Worm (Caenorhabditis elegans): ENCODE data around the gene F53F4.12.

Gene F53F4.12

DNA sequence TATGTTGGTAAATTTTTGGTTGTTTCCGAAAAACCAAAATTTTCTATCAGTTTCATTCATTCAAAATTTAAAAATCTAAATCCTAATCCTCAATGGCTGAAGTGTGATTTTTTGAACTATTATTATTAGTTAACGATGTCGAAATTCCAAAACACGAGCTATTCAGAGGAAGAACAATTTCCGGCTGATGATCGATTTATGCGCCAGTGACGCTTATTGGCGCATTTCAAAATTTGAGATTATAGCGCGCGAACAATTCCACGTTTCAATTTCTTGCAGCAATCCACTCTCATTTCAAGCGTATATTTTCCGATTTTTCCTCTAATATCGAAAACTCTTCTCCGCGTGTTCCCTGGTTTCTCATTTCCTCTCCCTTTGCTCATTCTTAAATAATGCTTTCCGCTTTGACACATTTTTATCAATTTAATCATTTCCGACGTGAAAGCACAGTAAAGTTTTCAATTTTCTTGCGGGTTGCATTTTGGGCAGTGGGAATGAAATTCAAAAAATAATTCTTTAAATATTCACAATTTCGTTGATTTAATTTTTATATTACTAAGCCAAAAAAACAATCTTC lies 38.6 kb downstream of the F53F4.12 start:
- TF ChIP-seq unc-130 (tag; optimal IDR thresholded peaks at IDR 0.05) (no peak), hlh-17 (GFP tag; optimal IDR thresholded peaks at IDR 0.05; ENCODE audit: borderline replicate concordance) (no peak), dsc-1 (tag; optimal IDR thresholded peaks at IDR 0.05) (no peak), nhr-237 (tag; optimal IDR thresholded peaks at IDR 0.05) (no peak), ceh-82 (tag; optimal IDR thresholded peaks at IDR 0.05) (no peak), nhr-11 (tag; optimal IDR thresholded peaks at IDR 0.05) (no peak), pag-3 (tag; optimal IDR thresholded peaks at IDR 0.05; ENCODE audit: borderline replicate concordance, insufficient read depth) (no peak), hpl-2 (GFP tag; optimal IDR thresholded peaks at IDR 0.05) (no peak), sox-4 (tag; optimal IDR thresholded peaks at IDR 0.05) (no peak), C34B4.2 (tag; optimal IDR thresholded peaks at IDR 0.05) (no peak), nhr-47 (tag; optimal IDR thresholded peaks at IDR 0.05) (peak; percentile 43), aha-1 (tag; optimal IDR thresholded peaks at IDR 0.05) (no peak), nhr-77 (tag; optimal IDR thresholded peaks at IDR 0.05) (no peak), F16B12.6 (tag; optimal IDR thresholded peaks at IDR 0.05) (no peak), ama-1 (optimal IDR thresholded peaks at IDR 0.05) (peak; percentile 45), pax-3 (tag; optimal IDR thresholded peaks at IDR 0.05) (peak; percentile 19), lir-3 (tag; optimal IDR thresholded peaks at IDR 0.05; ENCODE audit: poor library complexity) (no peak), ztf-11 (tag; optimal IDR thresholded peaks at IDR 0.05) (no peak), vab-15 (tag; optimal IDR thresholded peaks at IDR 0.05) (no peak), egl-13 (tag; optimal IDR thresholded peaks at IDR 0.05) (no peak), lin-39 (tag; optimal IDR thresholded peaks at IDR 0.05) (no peak), unc-98 (GFP tag; IDR thresholded peaks at IDR 0.05) (no peak), snu-23 (GFP tag; optimal IDR thresholded peaks at IDR 0.05) (peak; percentile 24), xbp-1 (tag; optimal IDR thresholded peaks at IDR 0.05) (no peak), C04F5.9 (tag; optimal IDR thresholded peaks at IDR 0.05) (no peak), mdl-1 (tag; optimal IDR thresholded peaks at IDR 0.05) (peak in 1 of 2 experiments; percentile 33), fkh-8 (tag; optimal IDR thresholded peaks at IDR 0.05) (peak; percentile 34), elt-2 (tag; optimal IDR thresholded peaks at IDR 0.05) (no peak), skn-1 (tag; optimal IDR thresholded peaks at IDR 0.05) (no peak), tlp-1 (tag; optimal IDR thresholded peaks at IDR 0.05) (no peak), alr-1 (tag; optimal IDR thresholded peaks at IDR 0.05; ENCODE audit: borderline replicate concordance) (no peak), nhr-19 (GFP tag; conservative IDR thresholded peaks at IDR 0.05) (no peak), ces-1 (GFP tag; optimal IDR thresholded peaks at IDR 0.05) (no peak), jun-1 (tag; optimal IDR thresholded peaks at IDR 0.05) (peak; percentile 10), swsn-7 (tag; optimal IDR thresholded peaks at IDR 0.05) (peak; percentile 3), nhr-76 (tag; optimal IDR thresholded peaks at IDR 0.05) (no peak), mab-9 (GFP tag; IDR thresholded peaks at IDR 0.05) (no peak), ets-5 (GFP tag; IDR thresholded peaks at IDR 0.05) (no peak), pqm-1 (tag; optimal IDR thresholded peaks at IDR 0.05) (no peak), nhr-85 (tag) (peak; percentile 44), unc-86 (tag; optimal IDR thresholded peaks at IDR 0.05) (no peak), mef-2 (tag; optimal IDR thresholded peaks at IDR 0.05) (no peak), ceh-63 (GFP tag; optimal IDR thresholded peaks at IDR 0.05) (no peak), ceh-90 (tag; optimal IDR thresholded peaks at IDR 0.05) (no peak), hlh-4 (tag; optimal IDR thresholded peaks at IDR 0.05) (no peak), lin-13 (GFP tag; optimal IDR thresholded peaks at IDR 0.05) (no peak), nhr-12 (tag; optimal IDR thresholded peaks at IDR 0.05) (no peak), fkh-4 (tag; optimal IDR thresholded peaks at IDR 0.05; ENCODE audit: borderline replicate concordance) (no peak), fkh-10 (GFP tag; optimal IDR thresholded peaks at IDR 0.05) (no peak), ceh-88 (GFP tag; IDR thresholded peaks at IDR 0.05) (no peak), efl-1 (optimal IDR thresholded peaks at IDR 0.05) (peak; percentile 54 to 65), efl-1 (GFP tag; optimal IDR thresholded peaks at IDR 0.05 in 1 of 2) (peak; percentile 61 to 96), dpl-1 (GFP tag; optimal IDR thresholded peaks at IDR 0.05) (peak; percentile 48 to 77 (median 69)), sptf-1 (tag; optimal IDR thresholded peaks at IDR 0.05) (no peak)

Data from whole organism, L1 larva.